Fruit fly (Drosophila melanogaster) whole organism, wandering third instar larva: Measurements from ENCODE around the gene N.

ENCODE experiments used
- Abd-B ChIP-seq: fragments of >200 bp; optimal IDR thresholded peaks from 2 replicates; lab custom pipeline; 2017; ENCODE audit warnings: missing biosample characterization, missing genetic modification characterization
- CG32264 ChIP-seq: fragments of 200-800 bp; sonication (Bioruptor generic); optimal IDR thresholded peaks from 2 replicates; lab custom pipeline; 2016; ENCODE audit warnings: missing biosample characterization, missing genetic modification characterization
- CG9705 ChIP-seq: fragments of 200-800 bp; sonication (Bioruptor generic); optimal IDR thresholded peaks from 2 replicates; lab custom pipeline; 2018; ENCODE audit warnings: missing biosample characterization, mild to moderate bottlenecking, missing genetic modification characterization
- CrebA ChIP-seq: fragments of 200-800 bp; sonication (Bioruptor generic); optimal IDR thresholded peaks from 2 replicates; lab custom pipeline; 2016; ENCODE audit warnings: missing biosample characterization, mild to moderate bottlenecking, missing genetic modification characterization, borderline replicate concordance
- Dfd ChIP-seq: fragments of >200 bp; optimal IDR thresholded peaks from 2 replicates; lab custom pipeline; 2017; ENCODE audit warnings: missing biosample characterization, missing genetic modification characterization
- Dif ChIP-seq: fragments of 200-275, 200-300 bp; sonication (Bioruptor generic); optimal IDR thresholded peaks from 2 replicates; lab custom pipeline; 2018; ENCODE audit warnings: missing biosample characterization, missing genetic modification characterization; ENCODE audit not compliant: partially characterized antibody
- GATAd ChIP-seq: sonication (Bioruptor generic); optimal IDR thresholded peaks from 2 replicates; lab custom pipeline; 2016; ENCODE audit warnings: missing biosample characterization, missing genetic modification characterization
- HLH106 ChIP-seq: fragments of 200-800 bp; optimal IDR thresholded peaks from 3 replicates; lab custom pipeline; 2019; ENCODE audit warnings: missing biosample characterization, mild to moderate bottlenecking, missing genetic modification characterization, moderate library complexity
- Hnf4 ChIP-seq: fragments of 200-800 bp; sonication (Bioruptor generic); optimal IDR thresholded peaks from 2 replicates; lab custom pipeline; 2016; ENCODE audit warnings: missing biosample characterization, mild to moderate bottlenecking, missing genetic modification characterization
- Hr78 ChIP-seq: fragments of >200 bp; optimal IDR thresholded peaks from 2 replicates; lab custom pipeline; 2017; ENCODE audit warnings: missing biosample characterization, missing genetic modification characterization
- Hr83 ChIP-seq: fragments of 200-300 bp; sonication (Bioruptor generic); optimal IDR thresholded peaks from 2 replicates; lab custom pipeline; 2016; ENCODE audit warnings: missing biosample characterization, mild to moderate bottlenecking, missing genetic modification characterization, moderate library complexity; ENCODE audit not compliant: poor library complexity, severe bottlenecking
- Jra ChIP-seq: sonication (Bioruptor generic); optimal IDR thresholded peaks from 2 replicates; lab custom pipeline; 2016; ENCODE audit warnings: missing biosample characterization, missing genetic modification characterization
- Mio ChIP-seq: sonication (Bioruptor generic); optimal IDR thresholded peaks from 2 replicates; lab custom pipeline; 2016; ENCODE audit warnings: missing biosample characterization, missing genetic modification characterization
- Myc ChIP-seq: fragments of >200 bp; optimal IDR thresholded peaks from 2 replicates; lab custom pipeline; 2017
- N ChIP-seq: fragments of >200 bp; optimal IDR thresholded peaks from 2 replicates; lab custom pipeline; 2018; ENCODE audit warnings: missing biosample characterization, missing external identifiers, missing genetic modification characterization
- OdsH ChIP-seq: fragments of 200-800 bp; sonication (Bioruptor generic); optimal IDR thresholded peaks from 2 replicates; lab custom pipeline; 2016; ENCODE audit warnings: missing biosample characterization, mild to moderate bottlenecking, missing genetic modification characterization
- Rel ChIP-seq, 2 experiments: fragments of 200-800 bp; sonication (Bioruptor generic) in 1 of 2; optimal IDR thresholded peaks; 2 replicates in 1 of 2; 3 replicates in 1 of 2; lab custom pipeline; 2016 to 2019; ENCODE audit warnings: mild to moderate bottlenecking in 2 of 2, missing biosample characterization in 2 of 2, missing genetic modification characterization in 2 of 2, moderate library complexity in 1 of 2
- Sp1 ChIP-seq: fragments of 200-800 bp; sonication (Bioruptor generic); optimal IDR thresholded peaks from 3 replicates; lab custom pipeline; 2019; ENCODE audit warnings: missing biosample characterization, mild to moderate bottlenecking, missing genetic modification characterization, moderate library complexity
- Vsx2 ChIP-seq: fragments of 200-300, 225-300 bp; sonication (Bioruptor generic); optimal IDR thresholded peaks from 2 replicates; lab custom pipeline; 2018; ENCODE audit warnings: missing biosample characterization, missing genetic modification characterization; ENCODE audit not compliant: partially characterized antibody
- br ChIP-seq: fragments of 200-800 bp; sonication (Bioruptor generic); optimal IDR thresholded peaks from 2 replicates; lab custom pipeline; 2016; ENCODE audit warnings: missing biosample characterization, missing genetic modification characterization
- brk ChIP-seq: fragments of 200-800 bp; sonication (Bioruptor generic); optimal IDR thresholded peaks from 2 replicates; lab custom pipeline; 2016; ENCODE audit warnings: missing biosample characterization, mild to moderate bottlenecking, missing genetic modification characterization
- dl ChIP-seq, 2 experiments: fragments of 175-275, 200-275 bp in 1 of 2; fragments of 200-275 bp in 1 of 2; sonication (Bioruptor generic); optimal IDR thresholded peaks; lab custom pipeline; 2018; ENCODE audit warnings: mild to moderate bottlenecking in 2 of 2, missing biosample characterization in 2 of 2, missing genetic modification characterization in 2 of 2, moderate library complexity in 2 of 2; ENCODE audit not compliant: partially characterized antibody in 2 of 2, insufficient read depth in 1 of 2
- dmrt93B ChIP-seq: fragments of 200-800 bp; sonication (Bioruptor generic); optimal IDR thresholded peaks from 2 replicates; lab custom pipeline; 2018; ENCODE audit warnings: missing biosample characterization, mild to moderate bottlenecking, missing genetic modification characterization
- dsf ChIP-seq: sonication (Bioruptor generic); optimal IDR thresholded peaks from 2 replicates; lab custom pipeline; 2016; ENCODE audit warnings: missing biosample characterization, missing genetic modification characterization, borderline replicate concordance
- ey ChIP-seq: fragments of 200-800 bp; sonication (Bioruptor generic); optimal IDR thresholded peaks from 2 replicates; lab custom pipeline; 2016; ENCODE audit warnings: missing biosample characterization, missing genetic modification characterization
- foxo ChIP-seq, 2 experiments: fragments of 200-800 bp; sonication (Bioruptor generic); optimal IDR thresholded peaks; 2 replicates in 1 of 2; 3 replicates in 1 of 2; lab custom pipeline; 2016 to 2017; ENCODE audit warnings: missing biosample characterization in 2 of 2, missing genetic modification characterization in 2 of 2
- fru ChIP-seq: fragments of 200-800 bp; sonication (Bioruptor generic); optimal IDR thresholded peaks from 3 replicates; lab custom pipeline; 2016; ENCODE audit warnings: missing biosample characterization, mild to moderate bottlenecking, missing genetic modification characterization
- h ChIP-seq: fragments of 200-800 bp; sonication (Bioruptor generic); optimal IDR thresholded peaks from 3 replicates; lab custom pipeline; 2016; ENCODE audit warnings: missing biosample characterization, mild to moderate bottlenecking, missing genetic modification characterization
- jim ChIP-seq: fragments of 175-275, 200-325 bp; sonication (Bioruptor generic); optimal IDR thresholded peaks from 2 replicates; lab custom pipeline; 2016; ENCODE audit warnings: missing biosample characterization, mild to moderate bottlenecking, missing genetic modification characterization
- lola ChIP-seq: fragments of >200 bp; optimal IDR thresholded peaks from 2 replicates; lab custom pipeline; 2017; ENCODE audit warnings: missing biosample characterization, missing genetic modification characterization
- pan ChIP-seq: fragments of >200 bp; optimal IDR thresholded peaks from 2 replicates; lab custom pipeline; 2017
- psq ChIP-seq: fragments of 200-800 bp; sonication (Bioruptor generic); optimal IDR thresholded peaks from 3 replicates; lab custom pipeline; 2017; ENCODE audit warnings: missing biosample characterization, mild to moderate bottlenecking, missing genetic modification characterization, moderate library complexity
- rgr ChIP-seq: fragments of 200-800 bp; sonication (Bioruptor generic); optimal IDR thresholded peaks from 3 replicates; lab custom pipeline; 2016; ENCODE audit warnings: missing biosample characterization, mild to moderate bottlenecking, missing genetic modification characterization
- sage ChIP-seq: fragments of 200-800 bp; sonication (Bioruptor generic); optimal IDR thresholded peaks from 2 replicates; lab custom pipeline; 2016; ENCODE audit warnings: missing biosample characterization, mild to moderate bottlenecking, missing genetic modification characterization
- sv ChIP-seq: fragments of 200-800 bp; sonication (Bioruptor generic); optimal IDR thresholded peaks from 3 replicates; lab custom pipeline; 2016; ENCODE audit warnings: missing biosample characterization, missing genetic modification characterization
- tai ChIP-seq: sonication (Bioruptor generic); optimal IDR thresholded peaks from 2 replicates; lab custom pipeline; 2016; ENCODE audit warnings: missing biosample characterization, missing genetic modification characterization
- usp ChIP-seq: fragments of >200 bp; optimal IDR thresholded peaks from 2 replicates; lab custom pipeline; 2017; ENCODE audit warnings: missing biosample characterization, missing genetic modification characterization
- woc ChIP-seq: sonication (Bioruptor generic); optimal IDR thresholded peaks from 2 replicates; lab custom pipeline; 2016; ENCODE audit warnings: missing biosample characterization, mild to moderate bottlenecking, missing genetic modification characterization

N gene

dm6 chrX:3087114-3087513, 47.6 kb upstream of the N start:
- TF ChIP-seq Hnf4 (GFP tag; lab: Kevin White, UChicago) (no peak), Mio (GFP tag; lab: Kevin White, UChicago) (no peak), sage (GFP tag; lab: Kevin White, UChicago) (no peak), N (no peak), Myc (lab: Kevin White, UChicago) (no peak), Hr83 (no peak), CrebA (no peak), GATAd (no peak), HLH106 (tag; lab: Kevin White, UChicago) (no peak), sv (GFP tag; lab: Kevin White, UChicago) (no peak), br (no peak), Vsx2 (no peak), usp (GFP tag; lab: Kevin White, UChicago) (no peak), Dif (GFP tag; lab: Kevin White, UChicago) (no peak), Hr78 (GFP tag; lab: Kevin White, UChicago) (no peak), Sp1 (GFP tag; lab: Kevin White, UChicago) (no peak), tai (GFP tag; lab: Kevin White, UChicago) (no peak)

- no peak for TF ChIP-seq woc (GFP tag; lab: Kevin White, UChicago)
- TF ChIP-seq Mio (GFP tag; lab: Kevin White, UChicago): no peak
- no peak for TF ChIP-seq Rel (GFP tag; optimal IDR thresholded peaks at IDR 0.05; lab: Kevin White, UChicago)
- TF ChIP-seq Rel (tag; optimal IDR thresholded peaks at IDR 0.05; lab: Kevin White, UChicago): no peak
These were observed 43.7 kb upstream of the N start for dm6 chrX:3090930-3091329.

dm6 chrX:3096324-3096723, 38.3 kb upstream of the N start:
- TF ChIP-seq sv (GFP tag; lab: Kevin White, UChicago): no peak
- TF ChIP-seq foxo (GFP tag; optimal IDR thresholded peaks at IDR 0.05; lab: Kevin White, UChicago): no peak
- no peak for TF ChIP-seq brk (GFP tag; lab: Kevin White, UChicago)
- TF ChIP-seq br: no peak
- TF ChIP-seq jim (GFP tag; lab: Kevin White, UChicago): no peak
- TF ChIP-seq Jra (GFP tag; lab: Kevin White, UChicago): no peak
- TF ChIP-seq tai (GFP tag; lab: Kevin White, UChicago): no peak
- no peak for TF ChIP-seq fru (GFP tag; lab: Kevin White, UChicago)
- TF ChIP-seq Myc (lab: Kevin White, UChicago): no peak
- TF ChIP-seq rgr (GFP tag; lab: Kevin White, UChicago): no peak
- no peak for TF ChIP-seq Hr83
- no peak for TF ChIP-seq Dfd
- no peak for TF ChIP-seq Sp1 (GFP tag; lab: Kevin White, UChicago)
- no peak for TF ChIP-seq Abd-B (GFP tag; lab: Kevin White, UChicago)

- TF ChIP-seq Hr83 (no peak), CG9705 (GFP tag; lab: Kevin White, UChicago) (peak; percentile 76), foxo (GFP tag; optimal IDR thresholded peaks at IDR 0.05; lab: Kevin White, UChicago) (peak in 1 of 2 experiments; percentile 85), lola (no peak), GATAd (no peak), brk (GFP tag; lab: Kevin White, UChicago) (peak; percentile 18), rgr (GFP tag; lab: Kevin White, UChicago) (peak; percentile 74), CG32264 (GFP tag; lab: Kevin White, UChicago) (peak; percentile 19), Hnf4 (GFP tag; lab: Kevin White, UChicago) (peak; percentile 75), HLH106 (tag; lab: Kevin White, UChicago) (peak; percentile 85), Myc (lab: Kevin White, UChicago) (no peak), Rel (GFP tag; optimal IDR thresholded peaks at IDR 0.05; lab: Kevin White, UChicago) (no peak), Rel (tag; optimal IDR thresholded peaks at IDR 0.05; lab: Kevin White, UChicago) (peak; percentile 65), dl (GFP tag; optimal IDR thresholded peaks at IDR 0.05; lab: Kevin White, UChicago; ENCODE audit: insufficient read depth in 1 of 2, partially characterized antibody in 2 of 2) (no peak), Sp1 (GFP tag; lab: Kevin White, UChicago) (peak; percentile 79), Vsx2 (no peak), CrebA (peak; percentile 7), Dif (GFP tag; lab: Kevin White, UChicago) (no peak), jim (GFP tag; lab: Kevin White, UChicago) (no peak), dsf (GFP tag; lab: Kevin White, UChicago) (no peak), Abd-B (GFP tag; lab: Kevin White, UChicago) (no peak), sv (GFP tag; lab: Kevin White, UChicago) (peak; percentile 84), ey (GFP tag; lab: Kevin White, UChicago) (peak; percentile 85), usp (GFP tag; lab: Kevin White, UChicago) (no peak), pan (lab: Kevin White, UChicago) (no peak), OdsH (peak; percentile 65), N (no peak), h (GFP tag; lab: Kevin White, UChicago) (peak; percentile 87), Mio (GFP tag; lab: Kevin White, UChicago) (no peak), sage (GFP tag; lab: Kevin White, UChicago) (peak; percentile 51), tai (GFP tag; lab: Kevin White, UChicago) (peak; percentile 42), psq (peak; percentile 68), woc (GFP tag; lab: Kevin White, UChicago) (peak; percentile 66), br (peak; percentile 77), Jra (GFP tag; lab: Kevin White, UChicago) (peak; percentile 27), dmrt93B (peak; percentile 75), Dfd (no peak), fru (GFP tag; lab: Kevin White, UChicago) (peak; percentile 86), Hr78 (GFP tag; lab: Kevin White, UChicago) (no peak)
These were observed 37.7 kb upstream of the N start for dm6 chrX:3097008-3097407.
